Worm (Caenorhabditis elegans) whole organism, young adult: Measurements from ENCODE around the gene prdx-6.

Experiments
- C06A6.2 ChIP-seq: fragments of 200-800 bp; sonication (Bioruptor generic); conservative IDR thresholded peaks from 2 replicates; pipeline ENCODE4 v1.3.6; 2022; ENCODE audit warnings: missing genetic modification characterization, missing compliant biosample characterization
- F23B12.7 ChIP-seq: sonication (generic microtip); optimal IDR thresholded peaks from 2 replicates; lab custom pipeline; 2017; ENCODE audit warnings: missing genetic modification characterization, mild to moderate bottlenecking, missing compliant biosample characterization, antibody characterized with exemption, moderate library complexity; ENCODE audit not compliant: insufficient read depth
- Y56A3A.18 ChIP-seq: fragments of 200-800 bp; sonication (Bioruptor generic); IDR thresholded peaks from 2 replicates; pipeline ENCODE4 v1.3.6; 2022; ENCODE audit warnings: missing genetic modification reagents, missing genetic modification characterization, missing compliant biosample characterization
- die-1 ChIP-seq: sonication (generic microtip); optimal IDR thresholded peaks from 2 replicates; lab custom pipeline; 2016; ENCODE audit warnings: missing genotype, mild to moderate bottlenecking, missing genetic modification characterization, missing compliant biosample characterization
- egl-18 ChIP-seq: fragments of 200-800 bp; sonication (Bioruptor generic); IDR thresholded peaks from 2 replicates; pipeline ENCODE4 v1.3.6; 2022; ENCODE audit warnings: missing genetic modification reagents, missing genetic modification characterization, missing compliant biosample characterization
- hmg-1.2 ChIP-seq: fragments of 200-800 bp; sonication (Bioruptor generic); IDR thresholded peaks from 2 replicates; pipeline ENCODE4 v1.3.6; 2022; ENCODE audit warnings: missing genetic modification reagents, missing genetic modification characterization, missing compliant biosample characterization
- hrde-1 ChIP-seq: sonication (generic microtip); optimal IDR thresholded peaks from 2 replicates; lab custom pipeline; 2016; ENCODE audit warnings: missing genetic modification characterization, mild to moderate bottlenecking, missing compliant biosample characterization, moderate library complexity, missing genotype, missing genetic modification reagents, borderline replicate concordance
- lin-54 ChIP-seq: fragments of 200-800 bp; sonication (Bioruptor generic); optimal IDR thresholded peaks from 2 replicates; lab custom pipeline; 2018; ENCODE audit warnings: mild to moderate bottlenecking, missing genetic modification characterization, missing compliant biosample characterization
- madf-8 ChIP-seq: fragments of 200-800 bp; sonication (Bioruptor generic); conservative IDR thresholded peaks from 2 replicates; pipeline ENCODE4 v1.3.6; 2022; ENCODE audit warnings: missing genetic modification reagents, missing genetic modification characterization, missing compliant biosample characterization
- unc-62 ChIP-seq: fragments of 150-350 bp; optimal IDR thresholded peaks from 2 replicates; lab custom pipeline; 2014; ENCODE audit warnings: missing biosample characterization, missing genetic modification reagents, missing genetic modification characterization

DNA sequence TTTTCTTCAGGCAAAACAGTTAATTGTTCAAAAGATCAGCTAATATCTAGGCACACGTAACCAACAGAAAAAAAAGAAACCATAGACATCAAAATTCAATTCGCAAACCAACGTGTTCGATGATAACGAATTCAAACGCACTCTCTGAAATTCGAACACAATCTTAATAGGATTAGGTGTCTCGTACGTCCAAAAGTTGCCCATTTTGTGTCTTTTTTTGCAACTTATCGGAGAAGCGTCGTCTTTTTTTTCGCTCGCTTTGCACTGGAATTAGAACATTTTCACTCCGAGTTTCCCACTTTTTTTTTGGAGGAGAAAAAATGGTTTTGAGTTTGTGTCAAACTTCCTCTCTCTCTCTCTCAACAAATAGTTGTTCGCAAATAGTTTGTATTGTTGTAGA lies 29.3 kb upstream of the prdx-6 start:
- no peak for TF ChIP-seq madf-8 (GFP tag; lab: Robert Waterston, UW)
- TF ChIP-seq die-1 = no peak
- TF ChIP-seq hrde-1 (tag; lab: Kevin White, UChicago) = no peak
- TF ChIP-seq F23B12.7 (tag; lab: Kevin White, UChicago) = no peak
- no peak for TF ChIP-seq lin-54 (GFP tag; lab: Kevin White, UChicago)
- TF ChIP-seq egl-18 (GFP tag; lab: Robert Waterston, UW) = no peak
- TF ChIP-seq Y56A3A.18 (GFP tag; lab: Robert Waterston, UW) = no peak
- TF ChIP-seq unc-62 (GFP tag; lab: Kevin White, UChicago) = no peak
- TF ChIP-seq C06A6.2 (GFP tag; lab: Robert Waterston, UW) = no peak
- TF ChIP-seq hmg-1.2 = no peak
